Fruit fly (Drosophila melanogaster) whole organism: Measurements from ENCODE around the gene Nf1.

Experiments used
- CG8478 ChIP-seq: fragments of >200 bp; optimal IDR thresholded peaks from 2 replicates; lab custom pipeline; 2018; ENCODE audit warnings: inconsistent platforms
- Dll ChIP-seq: fragments of >200 bp; optimal IDR thresholded peaks from 2 replicates; lab custom pipeline; 2017
- EcR ChIP-seq, 2 experiments: fragments of >200 bp; optimal IDR thresholded peaks; 2 replicates each; lab custom pipeline; 2017; ENCODE audit warnings: missing biosample characterization in 2 of 2, missing genetic modification characterization in 2 of 2, missing genetic modification reagents in 2 of 2
- pan ChIP-seq: fragments of >200 bp; optimal IDR thresholded peaks from 2 replicates; lab custom pipeline; 2017
- psq ChIP-seq: fragments of >200 bp; optimal IDR thresholded peaks from 2 replicates; lab custom pipeline; 2017
- usp ChIP-seq: fragments of >200 bp; optimal IDR thresholded peaks from 2 replicates; lab custom pipeline; 2017; ENCODE audit warnings: missing biosample characterization, missing genetic modification characterization, mixed read lengths

dm6 chr3R:26037899-26038298 lies 55.1 kb downstream of the Nf1 start:
- TF ChIP-seq CG8478 (lab: Kevin White, UChicago), result no peak
- no peak for TF ChIP-seq usp
- no peak for TF ChIP-seq psq (lab: Kevin White, UChicago)
- TF ChIP-seq EcR (GFP tag; optimal IDR thresholded peaks at IDR 0.05; lab: Kevin White, UChicago), result no peak
- TF ChIP-seq Dll (lab: Kevin White, UChicago), result no peak
- no peak for TF ChIP-seq pan (lab: Kevin White, UChicago)
